Fruit fly (Drosophila melanogaster): Measurements from ENCODE around the gene sl.

The sl gene

dm6 chrX:16384843-16385726, 35.0 kb downstream of the sl start, which contains the start of the genes CG9992 and CG4239 (continued):
- TF ChIP-seq sob (GFP tag; IDR thresholded peaks at IDR 0.05), result peak; percentile 59; the same call in 1 of the 2 replicates

dm6 chrX:16385942-16386392, 35.9 kb downstream of the sl start:
- TF ChIP-seq CG7928 (GFP tag; optimal IDR thresholded peaks at IDR 0.05) (peak; percentile 12), CG17361 (GFP tag; IDR thresholded peaks at IDR 0.05) (peak; percentile 52; the same call in 1 of the 3 replicates), CG30403 (GFP tag; optimal IDR thresholded peaks at IDR 0.05) (peak; percentile 46), CG6813 (GFP tag; optimal IDR thresholded peaks at IDR 0.05) (peak; percentile 14), Max (GFP tag; optimal IDR thresholded peaks at IDR 0.05) (peak; percentile 7), CG4424 (GFP tag; optimal IDR thresholded peaks at IDR 0.05) (peak; percentile 44), Sry-δ (GFP tag; optimal IDR thresholded peaks at IDR 0.05) (no peak), B-H2 (GFP tag; optimal IDR thresholded peaks at IDR 0.05) (peak; percentile 18), TFAM (GFP tag; optimal IDR thresholded peaks at IDR 0.05) (no peak), ems (GFP tag; optimal IDR thresholded peaks at IDR 0.05) (peak; percentile 1), CG14710 (tag; optimal IDR thresholded peaks at IDR 0.05) (peak; percentile 3), gcm (GFP tag; optimal IDR thresholded peaks at IDR 0.05) (peak; percentile 18), croc (GFP tag; conservative IDR thresholded peaks at IDR 0.05) (no peak), Deaf1 (tag; optimal IDR thresholded peaks at IDR 0.05) (no peak), Nf-YC (tag; optimal IDR thresholded peaks at IDR 0.05) (peak; percentile 7), Trl (optimal IDR thresholded peaks at IDR 0.05) (no peak), Trl (GFP tag; optimal IDR thresholded peaks at IDR 0.05) (peak; percentile 11), dm (GFP tag; optimal IDR thresholded peaks at IDR 0.05) (peak; percentile 3), Meics (GFP tag; optimal IDR thresholded peaks at IDR 0.05) (peak; percentile 52), CG9932 (GFP tag; IDR thresholded peaks at IDR 0.05) (peak; percentile 50), Chrac-16 (GFP tag; optimal IDR thresholded peaks at IDR 0.05) (peak; percentile 14), gro (GFP tag; optimal IDR thresholded peaks at IDR 0.05) (peak; percentile 45), mirr (GFP tag; optimal IDR thresholded peaks at IDR 0.05) (peak; percentile 38), CG2712 (tag; optimal IDR thresholded peaks at IDR 0.05) (peak; percentile 35), CG10366 (GFP tag; IDR thresholded peaks at IDR 0.05) (no peak), CG13775 (GFP tag; optimal IDR thresholded peaks at IDR 0.05) (peak; percentile 27), Pdp1 (GFP tag; optimal IDR thresholded peaks at IDR 0.05) (no peak), Hr78 (GFP tag; optimal IDR thresholded peaks at IDR 0.05) (peak in 1 of 2 experiments; percentile 5), Neu2 (GFP tag; optimal IDR thresholded peaks at IDR 0.05; ENCODE audit: borderline replicate concordance) (no peak), Drgx (GFP tag; IDR thresholded peaks at IDR 0.05) (peak; percentile 50; the same call in 1 of the 2 replicates), unpg (GFP tag; optimal IDR thresholded peaks at IDR 0.05) (peak; percentile 27), lab (GFP tag; optimal IDR thresholded peaks at IDR 0.05) (peak; percentile 74), Atf6 (GFP tag; IDR thresholded peaks at IDR 0.05) (peak; percentile 51; the same call in 1 of the 2 replicates), ssp (GFP tag; IDR thresholded peaks at IDR 0.05) (0 out of 2 replicates have a peak, but pooled peaks have one; percentile 30), CG31365 (tag; optimal IDR thresholded peaks at IDR 0.05) (peak; percentile 3), Med (GFP tag) (peak; percentile 86), HLH54F (GFP tag; optimal IDR thresholded peaks at IDR 0.05) (peak; percentile 21), h (optimal IDR thresholded peaks at IDR 0.05) (no peak), CG3281 (GFP tag; optimal IDR thresholded peaks at IDR 0.05) (peak; percentile 63), Fer2 (tag; optimal IDR thresholded peaks at IDR 0.05) (no peak), Dbx (GFP tag; IDR thresholded peaks at IDR 0.05) (no peak), ind (GFP tag; optimal IDR thresholded peaks at IDR 0.05) (peak; percentile 19), bcd (GFP tag; optimal IDR thresholded peaks at IDR 0.05) (peak; percentile 35), pum (GFP tag; optimal IDR thresholded peaks at IDR 0.05) (peak; percentile 6), CG8388 (GFP tag; optimal IDR thresholded peaks at IDR 0.05) (no peak), CG17385 (GFP tag; optimal IDR thresholded peaks at IDR 0.05) (peak; percentile 42)

Data from whole organism, embryonic.